Fruit fly (Drosophila melanogaster): ENCODE data around the gene Scp2.

- TF ChIP-seq CG8478 (optimal IDR thresholded peaks at IDR 0.05) (no peak), pan (optimal IDR thresholded peaks at IDR 0.05) (no peak), usp (GFP tag; optimal IDR thresholded peaks at IDR 0.05) (no peak), EcR (GFP tag; optimal IDR thresholded peaks at IDR 0.05) (no peak), Dll (optimal IDR thresholded peaks at IDR 0.05) (no peak)
These were observed 11.5 kb upstream of the Scp2 start for dm6 chr3R:16594961-16595360.

Measured in whole organism.